Fruit fly (Drosophila melanogaster): ENCODE results near the gene Prosbeta2R1.

dm6 chrX:5791840-5792239, 16.9 kb upstream of the Prosbeta2R1 start, which contains the start of gene CG12239:
- no peak for TF ChIP-seq CG8478 (optimal IDR thresholded peaks at IDR 0.05)
- TF ChIP-seq CTCF (optimal IDR thresholded peaks at IDR 0.05): no peak
